Worm (Caenorhabditis elegans) whole organism, mixed stage, embryonic: ENCODE data around the gene C18H2.5.

Source experiments
- M03D4.4 ChIP-seq: sonication (generic microtip); optimal IDR thresholded peaks from 2 replicates; lab custom pipeline; 2017; ENCODE audit warnings: mild to moderate bottlenecking, missing genetic modification characterization, missing compliant biosample characterization
- bed-3 ChIP-seq: fragments of 200-800 bp; sonication (Bioruptor generic); optimal IDR thresholded peaks from 3 replicates; lab custom pipeline; 2018; ENCODE audit warnings: mild to moderate bottlenecking, missing genetic modification characterization, moderate library complexity, missing compliant biosample characterization
- blmp-1 ChIP-seq: fragments of 150-350 bp; optimal IDR thresholded peaks from 2 replicates; lab custom pipeline; 2014; ENCODE audit warnings: missing biosample characterization, missing genetic modification characterization
- ceh-83 ChIP-seq: fragments of 200-800 bp; sonication (Bioruptor generic); optimal IDR thresholded peaks from 2 replicates; lab custom pipeline; 2018; ENCODE audit warnings: mild to moderate bottlenecking, missing genetic modification characterization, missing compliant biosample characterization
- ces-1 ChIP-seq: fragments of 150-350 bp; optimal IDR thresholded peaks from 2 replicates; lab custom pipeline; 2014; ENCODE audit warnings: missing biosample characterization, missing genetic modification reagents, missing genetic modification characterization
- cnd-1 ChIP-seq: fragments of 200-800 bp; sonication (Bioruptor generic); optimal IDR thresholded peaks from 2 replicates; lab custom pipeline; 2018; ENCODE audit warnings: mild to moderate bottlenecking, missing genetic modification characterization, missing compliant biosample characterization
- drap-1 ChIP-seq: fragments of 200-800 bp; sonication (Bioruptor generic); optimal IDR thresholded peaks from 3 replicates; lab custom pipeline; 2018; ENCODE audit warnings: mild to moderate bottlenecking, missing genetic modification characterization, missing compliant biosample characterization
- flh-1 ChIP-seq: fragments of 200-800 bp; sonication (Bioruptor generic); optimal IDR thresholded peaks from 2 replicates; lab custom pipeline; 2018; ENCODE audit warnings: mild to moderate bottlenecking, missing genetic modification characterization, moderate library complexity, missing compliant biosample characterization
- ham-2 ChIP-seq: fragments of 200-800 bp; sonication (Bioruptor generic); optimal IDR thresholded peaks from 2 replicates; lab custom pipeline; 2018; ENCODE audit warnings: mild to moderate bottlenecking, missing genetic modification characterization, missing compliant biosample characterization
- lin-13 ChIP-seq: fragments of 150-350 bp; optimal IDR thresholded peaks from 2 replicates; lab custom pipeline; 2014; ENCODE audit warnings: missing biosample characterization, missing genetic modification characterization
- lin-32 ChIP-seq: fragments of 200-800 bp; sonication (Bioruptor generic); optimal IDR thresholded peaks from 2 replicates; lab custom pipeline; 2018; ENCODE audit warnings: mild to moderate bottlenecking, missing genetic modification characterization, missing compliant biosample characterization
- lsy-2 ChIP-seq: fragments of 150-350 bp; optimal IDR thresholded peaks from 2 replicates; lab custom pipeline; 2014; ENCODE audit warnings: missing biosample characterization, missing genetic modification characterization
- mep-1 ChIP-seq: fragments of 150-350 bp; optimal IDR thresholded peaks from 2 replicates; lab custom pipeline; 2017; ENCODE audit warnings: missing biosample characterization, missing genetic modification reagents, missing genetic modification characterization, inconsistent platforms
- mls-2 ChIP-seq: sonication (generic microtip); optimal IDR thresholded peaks from 2 replicates; lab custom pipeline; 2016; ENCODE audit warnings: mild to moderate bottlenecking, missing genetic modification characterization, moderate library complexity, missing compliant biosample characterization
- nhr-12 ChIP-seq: fragments of 150-350 bp; optimal IDR thresholded peaks from 2 replicates; lab custom pipeline; 2014; ENCODE audit warnings: missing biosample characterization, missing genetic modification characterization
- nhr-237 ChIP-seq: fragments of 150-350 bp; optimal IDR thresholded peaks from 2 replicates; lab custom pipeline; 2014; ENCODE audit warnings: missing biosample characterization, missing genetic modification characterization
- pha-4 ChIP-seq: fragments of 150-350 bp; optimal IDR thresholded peaks from 2 replicates; lab custom pipeline; 2018; ENCODE audit warnings: missing biosample characterization, missing genetic modification reagents, missing genetic modification characterization
- sem-2 ChIP-seq: fragments of 200-800 bp; sonication (Bioruptor generic); optimal IDR thresholded peaks from 2 replicates; lab custom pipeline; 2018; ENCODE audit warnings: mild to moderate bottlenecking, missing genetic modification characterization, missing compliant biosample characterization
- sptf-1 ChIP-seq: sonication (generic microtip); optimal IDR thresholded peaks from 2 replicates; lab custom pipeline; 2017; ENCODE audit warnings: mild to moderate bottlenecking, missing genetic modification characterization, moderate library complexity, missing compliant biosample characterization
- tbx-8 ChIP-seq: fragments of 200-800 bp; sonication (Bioruptor generic); optimal IDR thresholded peaks from 2 replicates; lab custom pipeline; 2018; ENCODE audit warnings: mild to moderate bottlenecking, missing genetic modification characterization, moderate library complexity, missing compliant biosample characterization
- unc-120 ChIP-seq: sonication (generic microtip); optimal IDR thresholded peaks from 2 replicates; lab custom pipeline; 2017; ENCODE audit warnings: missing genetic modification characterization, missing compliant biosample characterization; ENCODE audit not compliant: poor library complexity, severe bottlenecking
- unc-39 ChIP-seq: fragments of 150-350 bp; optimal IDR thresholded peaks from 2 replicates; lab custom pipeline; 2014; ENCODE audit warnings: missing biosample characterization, missing genetic modification characterization

The C18H2.5 gene

ce11 chrIII:7643084-7643483, 51.1 kb downstream of the C18H2.5 start, which contains the start of gene upp-1:
upp-1 (minus strand) TSS chrIII:7643101.
- no peak for TF ChIP-seq sptf-1
- TF ChIP-seq mep-1 (tag; lab: Kevin White, UChicago), result no peak
- no peak for TF ChIP-seq ham-2 (GFP tag; lab: Kevin White, UChicago)
- TF ChIP-seq, all 35 proteins: peak for 0

ce11 chrIII:7642015-7642414, 52.2 kb downstream of the C18H2.5 start:
- TF ChIP-seq tbx-8, result peak; percentile 9
- TF ChIP-seq nhr-237 (tag; lab: Kevin White, UChicago), result no peak
- no peak for TF ChIP-seq lsy-2 (tag; lab: Kevin White, UChicago)
- TF ChIP-seq bed-3 (GFP tag; lab: Kevin White, UChicago), result no peak
- TF ChIP-seq mls-2 (tag; lab: Kevin White, UChicago), result peak; percentile 65
- TF ChIP-seq blmp-1 (tag; lab: Kevin White, UChicago), result no peak
- TF ChIP-seq M03D4.4 (tag; lab: Kevin White, UChicago), result peak; percentile 71
- TF ChIP-seq lin-13 (tag; lab: Kevin White, UChicago), result peak; percentile 20
- no peak for TF ChIP-seq ham-2 (GFP tag; lab: Kevin White, UChicago)
- TF ChIP-seq sem-2 (GFP tag; lab: Kevin White, UChicago), result peak; percentile 51
- TF ChIP-seq cnd-1 (tag; lab: Kevin White, UChicago), result peak; percentile 63
- TF ChIP-seq lin-32 (GFP tag; lab: Kevin White, UChicago), result peak; percentile 35
- no peak for TF ChIP-seq pha-4 (tag; lab: Kevin White, UChicago)
- TF ChIP-seq drap-1 (GFP tag; lab: Kevin White, UChicago), result peak; percentile 63
- peak; percentile 61 for TF ChIP-seq unc-120 (tag; lab: Kevin White, UChicago)
- peak; percentile 61 for TF ChIP-seq flh-1 (GFP tag; lab: Kevin White, UChicago)
- peak; percentile 76 for TF ChIP-seq sptf-1
- TF ChIP-seq ces-1 (GFP tag; lab: Kevin White, UChicago), result no peak
- peak; percentile 83 for TF ChIP-seq ceh-83 (GFP tag; lab: Kevin White, UChicago)
- no peak for TF ChIP-seq nhr-12 (tag; lab: Kevin White, UChicago)
- TF ChIP-seq, all 35 proteins: peak for 12

- TF ChIP-seq unc-39 (tag; lab: Kevin White, UChicago) (no peak), ham-2 (GFP tag; lab: Kevin White, UChicago) (no peak), blmp-1 (tag; lab: Kevin White, UChicago) (no peak)
Measured at ce11 chrIII:7641337-7641736, 52.8 kb downstream of the C18H2.5 start.
